Fruit fly (Drosophila melanogaster): ENCODE measurements around the gene CG33985.

The CG33985 gene

DNA sequence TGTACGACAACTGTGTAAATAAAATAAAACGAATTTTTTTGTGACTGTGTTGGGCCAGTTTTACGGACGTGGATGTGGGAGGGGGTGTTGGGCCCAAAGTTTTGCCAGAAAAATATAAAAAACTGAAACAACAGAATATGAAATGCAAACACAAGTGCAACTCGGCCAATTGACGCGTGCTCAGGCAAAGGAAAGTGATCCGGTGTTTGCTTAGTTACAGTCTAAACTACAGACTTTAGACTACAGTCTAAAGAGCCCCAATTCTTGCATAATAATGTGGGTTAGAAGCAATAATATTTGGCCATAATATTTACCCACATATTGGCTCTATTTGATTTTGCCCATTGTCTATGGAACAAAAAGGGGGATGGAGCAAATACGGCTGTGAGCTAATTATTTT, 22.2 kb upstream of the CG33985 start:
- TF ChIP-seq Hnf4 (GFP tag; optimal IDR thresholded peaks at IDR 0.05), result no peak
- TF ChIP-seq sage (GFP tag; optimal IDR thresholded peaks at IDR 0.05), result no peak
- no peak for TF ChIP-seq jim (GFP tag; optimal IDR thresholded peaks at IDR 0.05)
- TF ChIP-seq CG32264 (GFP tag; optimal IDR thresholded peaks at IDR 0.05), result no peak
- TF ChIP-seq GATAd (GFP tag; optimal IDR thresholded peaks at IDR 0.05), result no peak
- peak; percentile 42 for TF ChIP-seq Sp1 (GFP tag; optimal IDR thresholded peaks at IDR 0.05)
- no peak for TF ChIP-seq CrebA (GFP tag; optimal IDR thresholded peaks at IDR 0.05; ENCODE audit: borderline replicate concordance)
- no peak for TF ChIP-seq pan (optimal IDR thresholded peaks at IDR 0.05)
- peak; percentile 63 for TF ChIP-seq h (GFP tag; optimal IDR thresholded peaks at IDR 0.05)
- no peak for TF ChIP-seq tai (GFP tag; optimal IDR thresholded peaks at IDR 0.05)
- TF ChIP-seq Mio (GFP tag; optimal IDR thresholded peaks at IDR 0.05), result no peak
- no peak for TF ChIP-seq sv (GFP tag; optimal IDR thresholded peaks at IDR 0.05)
- no peak for TF ChIP-seq HLH106 (tag; optimal IDR thresholded peaks at IDR 0.05)
- TF ChIP-seq fru (GFP tag; optimal IDR thresholded peaks at IDR 0.05), result peak; percentile 13
- TF ChIP-seq Jra (GFP tag; optimal IDR thresholded peaks at IDR 0.05), result no peak
- no peak for TF ChIP-seq lola (GFP tag; optimal IDR thresholded peaks at IDR 0.05)
- TF ChIP-seq Hr78 (GFP tag; optimal IDR thresholded peaks at IDR 0.05), result no peak
- TF ChIP-seq rgr (GFP tag; optimal IDR thresholded peaks at IDR 0.05), result peak; percentile 42
- no peak for TF ChIP-seq dmrt93B (GFP tag; optimal IDR thresholded peaks at IDR 0.05)
- peak; percentile 40 for TF ChIP-seq OdsH (GFP tag; optimal IDR thresholded peaks at IDR 0.05)
- no peak for TF ChIP-seq woc (GFP tag; optimal IDR thresholded peaks at IDR 0.05)
- no peak for TF ChIP-seq Myc (optimal IDR thresholded peaks at IDR 0.05)
- no peak for TF ChIP-seq dsf (GFP tag; optimal IDR thresholded peaks at IDR 0.05; ENCODE audit: borderline replicate concordance)
- TF ChIP-seq CG9705 (GFP tag; optimal IDR thresholded peaks at IDR 0.05), result no peak
- no peak for TF ChIP-seq dl (GFP tag; optimal IDR thresholded peaks at IDR 0.05; ENCODE audit: insufficient read depth in 1 of 2, partially characterized antibody in 2 of 2)
- TF ChIP-seq Abd-B (GFP tag; optimal IDR thresholded peaks at IDR 0.05), result no peak
- peak in 1 of 2 experiments; percentile 13 for TF ChIP-seq foxo (GFP tag; optimal IDR thresholded peaks at IDR 0.05)
- peak; percentile 17 for TF ChIP-seq br (GFP tag; optimal IDR thresholded peaks at IDR 0.05)
- no peak for TF ChIP-seq Dfd (GFP tag; optimal IDR thresholded peaks at IDR 0.05)
- TF ChIP-seq Rel (GFP tag; optimal IDR thresholded peaks at IDR 0.05), result no peak
- no peak for TF ChIP-seq Rel (tag; optimal IDR thresholded peaks at IDR 0.05)
- no peak for TF ChIP-seq Dif (GFP tag; optimal IDR thresholded peaks at IDR 0.05; ENCODE audit: partially characterized antibody)
- TF ChIP-seq N (GFP tag; optimal IDR thresholded peaks at IDR 0.05), result no peak
- TF ChIP-seq Hr83 (GFP tag; optimal IDR thresholded peaks at IDR 0.05; ENCODE audit: poor library complexity, severe bottlenecking), result peak; percentile 42
- no peak for TF ChIP-seq ey (GFP tag; optimal IDR thresholded peaks at IDR 0.05)
- peak; percentile 13 for TF ChIP-seq brk (GFP tag; optimal IDR thresholded peaks at IDR 0.05)
- TF ChIP-seq psq (GFP tag; optimal IDR thresholded peaks at IDR 0.05), result no peak
- no peak for TF ChIP-seq Vsx2 (GFP tag; optimal IDR thresholded peaks at IDR 0.05; ENCODE audit: partially characterized antibody)
- TF ChIP-seq usp (GFP tag; optimal IDR thresholded peaks at IDR 0.05), result no peak

DNA sequence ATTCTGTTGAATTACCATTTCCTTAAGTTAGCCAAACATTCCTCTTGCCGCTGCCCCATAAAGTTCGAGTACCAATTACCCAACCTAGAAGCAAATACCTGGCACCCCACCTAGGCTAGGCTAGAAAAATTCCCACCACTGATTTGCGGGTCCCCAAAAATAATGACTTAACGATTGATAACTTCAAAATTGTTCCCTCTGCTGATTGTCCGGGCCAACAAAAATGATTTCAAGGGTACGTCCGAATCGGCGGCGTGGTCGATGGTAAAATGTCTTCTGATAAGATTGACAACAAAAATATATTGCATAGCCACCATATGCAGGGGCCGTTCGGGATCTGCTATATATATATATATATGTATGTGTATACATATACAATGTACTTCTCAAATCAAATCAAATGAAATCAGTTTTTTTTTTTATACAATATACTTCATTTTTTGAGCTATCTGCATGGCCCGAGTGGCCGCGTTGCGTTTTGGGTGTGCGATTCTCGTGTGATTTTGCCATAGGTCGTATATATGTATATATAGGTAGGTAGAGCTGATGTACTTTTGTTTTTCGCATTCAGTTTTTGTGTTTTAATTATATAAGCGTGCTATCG, 20.7 kb upstream of the CG33985 start:
- TF ChIP-seq Abd-B (GFP tag; optimal IDR thresholded peaks at IDR 0.05), result no peak
- peak; percentile 52 for TF ChIP-seq Rel (GFP tag; optimal IDR thresholded peaks at IDR 0.05)
- TF ChIP-seq Rel (tag; optimal IDR thresholded peaks at IDR 0.05), result peak; percentile 95
- no peak for TF ChIP-seq Vsx2 (GFP tag; optimal IDR thresholded peaks at IDR 0.05; ENCODE audit: partially characterized antibody)
- no peak for TF ChIP-seq GATAd (GFP tag; optimal IDR thresholded peaks at IDR 0.05)
- TF ChIP-seq rgr (GFP tag; optimal IDR thresholded peaks at IDR 0.05), result no peak
- TF ChIP-seq h (GFP tag; optimal IDR thresholded peaks at IDR 0.05), result no peak
- peak; percentile 85 for TF ChIP-seq CrebA (GFP tag; optimal IDR thresholded peaks at IDR 0.05; ENCODE audit: borderline replicate concordance)
- peak; percentile 38 for TF ChIP-seq br (GFP tag; optimal IDR thresholded peaks at IDR 0.05)
- TF ChIP-seq HLH106 (tag; optimal IDR thresholded peaks at IDR 0.05), result no peak
- no peak for TF ChIP-seq jim (GFP tag; optimal IDR thresholded peaks at IDR 0.05)
- TF ChIP-seq CG9705 (GFP tag; optimal IDR thresholded peaks at IDR 0.05), result no peak
- peak; percentile 59 for TF ChIP-seq brk (GFP tag; optimal IDR thresholded peaks at IDR 0.05)
